Worm (Caenorhabditis elegans) whole organism, midembryonic: ENCODE results near the gene C04E6.13.

ENCODE experiments used
- T22C8.4 ChIP-seq: fragments of 200-800 bp; sonication (Bioruptor generic); IDR thresholded peaks from 2 replicates; pipeline ENCODE4 v1.3.6; 2022; ENCODE audit warnings: missing genetic modification characterization, missing compliant biosample characterization
- cog-1 ChIP-seq: sonication (generic microtip); optimal IDR thresholded peaks from 2 replicates; lab custom pipeline; 2016; ENCODE audit warnings: missing genetic modification characterization, missing compliant biosample characterization
- flt-1 ChIP-seq: fragments of 200-800 bp; sonication (Bioruptor generic); IDR thresholded peaks from 2 replicates; pipeline ENCODE4 v1.3.6; 2022; ENCODE audit warnings: missing genetic modification characterization, missing compliant biosample characterization
- klf-2 ChIP-seq: fragments of 200-800 bp; sonication (Bioruptor generic); conservative IDR thresholded peaks from 2 replicates; pipeline ENCODE4 v1.3.6; 2022; ENCODE audit warnings: missing genetic modification reagents, missing genetic modification characterization, missing compliant biosample characterization
- med-1 ChIP-seq: sonication (generic microtip); optimal IDR thresholded peaks from 2 replicates; lab custom pipeline; 2017; ENCODE audit warnings: missing genetic modification characterization, mild to moderate bottlenecking, missing compliant biosample characterization, antibody characterized with exemption, missing genetic modification reagents; ENCODE audit not compliant: insufficient read depth
- ref-1 ChIP-seq: fragments of 200-800 bp; sonication (Bioruptor generic); conservative IDR thresholded peaks from 2 replicates; pipeline ENCODE4 v1.3.6; 2022; ENCODE audit warnings: missing genetic modification reagents, missing genetic modification characterization, missing compliant biosample characterization

ce11 chrV:5955627-5956026 lies 43.1 kb downstream of the C04E6.13 start:
- TF ChIP-seq T22C8.4 (no peak), ref-1 (GFP tag; lab: Robert Waterston, UW) (no peak), med-1 (no peak), flt-1 (no peak), cog-1 (tag; lab: Kevin White, UChicago) (no peak), klf-2 (no peak)
